Fruit fly (Drosophila melanogaster) whole organism, embryonic: Measurements from ENCODE around the gene mib2.
A peak's percentile ranks its signal among the peaks of the same experiment; 100 is the strongest.

Source experiments
- HmgZ ChIP-seq: fragments of 200-800 bp; sonication (Bioruptor generic); optimal IDR thresholded peaks from 2 replicates; lab custom pipeline; 2018; ENCODE audit warnings: missing biosample characterization, mild to moderate bottlenecking, missing genetic modification characterization
- her ChIP-seq: fragments of 200-800 bp; sonication (Bioruptor generic); optimal IDR thresholded peaks from 2 replicates; lab custom pipeline; 2016; ENCODE audit warnings: missing biosample characterization, missing genetic modification characterization
- sens ChIP-seq: fragments of 200-800 bp; sonication (Bioruptor generic); peaks from one replicate; lab custom pipeline; 2016; ENCODE audit warnings: missing biosample characterization, missing genetic modification characterization

DNA sequence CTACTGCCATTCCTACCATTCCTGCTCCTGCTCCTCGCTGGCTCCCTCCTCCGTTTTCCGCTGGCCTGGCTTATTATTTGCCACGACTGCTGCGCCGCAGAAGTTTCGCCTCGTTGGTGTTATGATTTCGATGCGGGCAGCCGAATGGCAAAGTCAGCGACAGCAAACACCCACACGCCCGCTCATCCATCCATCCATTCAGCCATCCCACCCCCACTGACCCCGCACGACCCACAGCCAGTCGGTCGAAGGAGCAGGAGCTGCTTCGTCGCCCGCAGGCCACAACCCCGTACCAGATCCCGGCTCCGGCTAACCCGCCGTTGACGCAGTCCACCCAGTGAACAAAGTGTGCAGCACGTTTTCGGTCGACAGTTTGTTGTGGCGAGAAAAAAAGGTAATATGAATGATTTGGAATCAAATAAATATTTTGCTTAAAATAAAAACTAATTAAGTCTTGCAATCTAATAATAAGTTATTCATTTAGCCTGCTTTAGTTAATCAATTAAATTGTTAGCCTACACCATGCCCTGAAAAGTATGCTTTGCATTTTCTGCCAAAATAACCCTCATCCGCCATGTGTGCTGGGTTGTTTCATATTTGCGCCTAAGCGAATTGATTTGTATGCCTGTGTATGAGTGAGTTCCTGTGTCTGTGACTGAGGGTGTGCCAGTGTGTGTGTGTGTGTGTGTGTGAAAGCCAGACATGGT lies 7.6 kb upstream of the mib2 start:
- TF ChIP-seq sens: peak; percentile 48
- no peak for TF ChIP-seq her (GFP tag; lab: Kevin White, UChicago)
- TF ChIP-seq HmgZ (tag; lab: Kevin White, UChicago): peak; percentile 51
